Worm (Caenorhabditis elegans) whole organism, young adult: ENCODE results near the gene pqn-36.

ENCODE experiments used
- B0019.2 ChIP-seq: fragments of 200-800 bp; sonication (Bioruptor generic); conservative IDR thresholded peaks from 2 replicates; pipeline ENCODE4 v1.3.6; 2022; ENCODE audit warnings: missing genetic modification reagents, missing genetic modification characterization, missing compliant biosample characterization
- F57C9.4 ChIP-seq: sonication (generic microtip); optimal IDR thresholded peaks from 2 replicates; lab custom pipeline; 2017; ENCODE audit warnings: mild to moderate bottlenecking, missing genetic modification characterization, missing compliant biosample characterization
- Y56A3A.18 ChIP-seq: fragments of 200-800 bp; sonication (Bioruptor generic); IDR thresholded peaks from 2 replicates; pipeline ENCODE4 v1.3.6; 2022; ENCODE audit warnings: missing genetic modification reagents, missing genetic modification characterization, missing compliant biosample characterization
- efl-1 ChIP-seq: fragments of 150-350 bp; optimal IDR thresholded peaks from 2 replicates; lab custom pipeline; 2014; ENCODE audit warnings: missing biosample characterization, missing genetic modification reagents, missing genetic modification characterization
- gei-17 ChIP-seq: fragments of 200-800 bp; sonication (Bioruptor generic); optimal IDR thresholded peaks from 2 replicates; lab custom pipeline; 2018; ENCODE audit warnings: mild to moderate bottlenecking, missing genetic modification characterization, missing compliant biosample characterization
- lag-1 ChIP-seq: fragments of 200-800 bp; sonication (Bioruptor generic); IDR thresholded peaks from 2 replicates; pipeline ENCODE4 v1.3.6; 2022; ENCODE audit warnings: missing genetic modification reagents, missing genetic modification characterization, missing compliant biosample characterization
- nfya-1 ChIP-seq: sonication (generic microtip); optimal IDR thresholded peaks from 2 replicates; lab custom pipeline; 2017; ENCODE audit warnings: antibody characterized with exemption, missing compliant biosample characterization, missing genetic modification characterization, borderline replicate concordance; ENCODE audit not compliant: insufficient read depth
- pha-4 ChIP-seq: fragments of 150-350 bp; sonication (generic microtip); optimal IDR thresholded peaks from 2 replicates; lab custom pipeline; 2014; ENCODE audit warnings: missing biosample characterization, missing genetic modification reagents, missing genetic modification characterization
- rec-8 ChIP-seq, 2 experiments: sonication (generic microtip); optimal IDR thresholded peaks; 2 replicates each; lab custom pipeline; 2016; ENCODE audit warnings: mild to moderate bottlenecking in 2 of 2, missing genetic modification characterization in 2 of 2, missing genetic modification reagents in 2 of 2, missing genotype in 2 of 2, missing biosample characterization in 1 of 2, missing compliant biosample characterization in 1 of 2, moderate library complexity in 1 of 2
- unc-62 ChIP-seq: fragments of 150-350 bp; optimal IDR thresholded peaks from 2 replicates; lab custom pipeline; 2014; ENCODE audit warnings: missing biosample characterization, missing genetic modification reagents, missing genetic modification characterization
- ztf-25 ChIP-seq: fragments of 200-800 bp; sonication (Bioruptor generic); IDR thresholded peaks from 2 replicates; pipeline ENCODE4 v1.3.6; 2022; ENCODE audit warnings: missing genetic modification reagents, missing genetic modification characterization, missing compliant biosample characterization
- ztf-28 ChIP-seq: fragments of 200-800 bp; sonication (Bioruptor generic); IDR thresholded peaks from 2 replicates; pipeline ENCODE4 v1.3.6; 2022; ENCODE audit warnings: missing genetic modification reagents, missing genetic modification characterization, missing compliant biosample characterization

DNA sequence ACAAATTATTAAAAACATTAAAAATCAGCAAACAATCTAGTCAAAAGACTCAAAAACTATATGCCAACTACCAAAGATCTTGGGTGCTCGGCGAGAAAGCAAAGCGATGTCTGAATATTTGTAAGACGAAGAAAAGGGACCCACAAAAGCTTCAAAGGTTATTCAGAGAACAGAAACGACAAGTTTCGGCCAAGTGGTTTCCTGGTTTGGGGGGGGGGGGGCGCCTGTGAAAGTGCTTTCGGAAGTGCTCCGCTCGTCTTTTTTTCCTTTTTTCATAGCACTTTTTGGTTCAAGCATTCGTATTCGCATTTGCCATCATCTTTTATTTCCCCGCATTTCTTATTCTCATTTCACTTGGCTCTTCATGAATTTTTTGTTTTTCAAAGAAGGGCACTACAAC is 33.8 kb downstream of the pqn-36 start:
- TF ChIP-seq F57C9.4 (tag; lab: Kevin White, UChicago) (no peak), ztf-25 (no peak), efl-1 (GFP tag; lab: Kevin White, UChicago) (no peak), unc-62 (GFP tag; lab: Kevin White, UChicago) (no peak), rec-8 (tag; optimal IDR thresholded peaks at IDR 0.05; lab: Kevin White, UChicago) (no peak), lag-1 (no peak), ztf-28 (no peak), B0019.2 (GFP tag; lab: Robert Waterston, UW) (no peak), Y56A3A.18 (GFP tag; lab: Robert Waterston, UW) (no peak), gei-17 (GFP tag; lab: Kevin White, UChicago) (no peak), pha-4 (tag; lab: Kevin White, UChicago) (no peak), nfya-1 (tag; lab: Kevin White, UChicago) (no peak)
